Worm (Caenorhabditis elegans): ENCODE results near the gene ace-1.

- TF ChIP-seq spr-3 (GFP tag; optimal IDR thresholded peaks at IDR 0.05) (no peak), snpc-4 (tag; optimal IDR thresholded peaks at IDR 0.05) (no peak), zag-1 (tag; optimal IDR thresholded peaks at IDR 0.05) (no peak), fkh-10 (GFP tag; optimal IDR thresholded peaks at IDR 0.05) (no peak), lin-13 (GFP tag; optimal IDR thresholded peaks at IDR 0.05) (no peak), ceh-82 (tag; optimal IDR thresholded peaks at IDR 0.05) (no peak), nhr-76 (tag; optimal IDR thresholded peaks at IDR 0.05) (no peak)
Measured at ce11 chrX:16318248-16318647, 48.8 kb upstream of the ace-1 start.

Data from whole organism, L4 larva.